Worm (Caenorhabditis elegans) whole organism, L1 larva: ENCODE measurements around the gene piki-1.

ENCODE experiments used
- ama-1 ChIP-seq: fragments of 150-350 bp; optimal IDR thresholded peaks from 2 replicates; lab custom pipeline; 2014
- elt-3 ChIP-seq, 6 experiments: fragments of 150-350 bp in 1 of 6; sonication (generic microtip); optimal IDR thresholded peaks; 2 replicates each; lab custom pipeline; 2017 to 2018; ENCODE audit warnings: missing biosample characterization in 6 of 6, missing genetic modification characterization in 6 of 6, inconsistent platforms in 1 of 6
- nhr-77 ChIP-seq: fragments of 150-350 bp; optimal IDR thresholded peaks from 2 replicates; lab custom pipeline; 2014; ENCODE audit warnings: missing biosample characterization, missing genetic modification characterization
- snpc-4 ChIP-seq: fragments of 150-350 bp; optimal IDR thresholded peaks from 2 replicates; lab custom pipeline; 2014; ENCODE audit warnings: missing biosample characterization, missing genetic modification characterization
- tbx-2 ChIP-seq: sonication (generic microtip); optimal IDR thresholded peaks from 2 replicates; lab custom pipeline; 2016; ENCODE audit warnings: missing genetic modification characterization, missing compliant biosample characterization
- tlp-1 ChIP-seq: fragments of 150-350 bp; optimal IDR thresholded peaks from 2 replicates; lab custom pipeline; 2014; ENCODE audit warnings: missing biosample characterization, missing genetic modification characterization

ce11 chrX:15191370-15191769 is 54.8 kb downstream of the piki-1 start:
- TF ChIP-seq tbx-2 (tag; lab: Kevin White, UChicago): no peak
- TF ChIP-seq snpc-4 (tag; lab: Kevin White, UChicago): no peak
- no peak for TF ChIP-seq elt-3 (tag; optimal IDR thresholded peaks at IDR 0.05; lab: Kevin White, UChicago)
- no peak for TF ChIP-seq nhr-77 (tag; lab: Kevin White, UChicago)
- no peak for TF ChIP-seq ama-1 (lab: Kevin White, UChicago)
- TF ChIP-seq tlp-1 (tag; lab: Kevin White, UChicago): no peak
